Fruit fly (Drosophila melanogaster) whole organism, embryonic: ENCODE data around the gene CG4949.

ENCODE experiments used
- BEAF-32 ChIP-seq: fragments of 200-800 bp; sonication (Bioruptor generic); optimal IDR thresholded peaks from 3 replicates; lab custom pipeline; 2017; ENCODE audit warnings: missing biosample characterization, missing genetic modification characterization, mild to moderate bottlenecking, moderate library complexity, missing genetic modification reagents
- Bgb ChIP-seq: fragments of 200-800 bp; sonication (Bioruptor generic); IDR thresholded peaks from 2 replicates; pipeline ENCODE4 v1.3.6; 2022; ENCODE audit warnings: missing biosample characterization, missing genetic modification characterization; ENCODE audit not compliant: partially characterized antibody
- CG10267 ChIP-seq: fragments of 200-800 bp; sonication (Bioruptor generic); optimal IDR thresholded peaks from 2 replicates; lab custom pipeline; 2018; ENCODE audit warnings: missing biosample characterization, mild to moderate bottlenecking, missing genetic modification characterization, moderate library complexity
- CG10366 ChIP-seq: fragments of 200-800 bp; sonication (Bioruptor generic); IDR thresholded peaks from 2 replicates; pipeline ENCODE4 v1.3.6; 2022; ENCODE audit warnings: missing biosample characterization, missing genetic modification characterization
- CG10565 ChIP-seq: fragments of 200-800 bp; sonication (Bioruptor generic); optimal IDR thresholded peaks from 3 replicates; lab custom pipeline; 2016; ENCODE audit warnings: missing biosample characterization, mild to moderate bottlenecking, missing genetic modification characterization
- CG11093 ChIP-seq: fragments of 200-800 bp; sonication (Bioruptor generic); IDR thresholded peaks from 3 replicates; pipeline ENCODE4 v1.3.6; 2022; ENCODE audit warnings: missing biosample characterization, missing genetic modification characterization
- CG13775 ChIP-seq: fragments of 200-800 bp; sonication (Bioruptor generic); optimal IDR thresholded peaks from 3 replicates; lab custom pipeline; 2017; ENCODE audit warnings: missing biosample characterization, mild to moderate bottlenecking, missing genetic modification characterization
- CG14710 ChIP-seq: fragments of 200-800 bp; sonication (Bioruptor generic); optimal IDR thresholded peaks from 3 replicates; lab custom pipeline; 2019; ENCODE audit warnings: missing biosample characterization, mild to moderate bottlenecking, missing genetic modification characterization, moderate library complexity
- CG14860 ChIP-seq: fragments of 200-800 bp; sonication (Bioruptor generic); IDR thresholded peaks from 3 replicates; pipeline ENCODE4 v1.3.6; 2022; ENCODE audit warnings: missing biosample characterization, missing genetic modification characterization; ENCODE audit not compliant: partially characterized antibody
- CG1529 ChIP-seq: fragments of 200-800 bp; sonication (Bioruptor generic); optimal IDR thresholded peaks from 3 replicates; lab custom pipeline; 2018; ENCODE audit warnings: missing biosample characterization, missing genetic modification characterization
- CG1602 ChIP-seq: fragments of 200-800 bp; sonication (Bioruptor generic); optimal IDR thresholded peaks from 3 replicates; lab custom pipeline; 2016; ENCODE audit warnings: missing biosample characterization, missing genetic modification characterization
- CG2116 ChIP-seq: fragments of 200-800 bp; sonication (Bioruptor generic); optimal IDR thresholded peaks from 3 replicates; lab custom pipeline; 2018; ENCODE audit warnings: missing biosample characterization, mild to moderate bottlenecking, missing genetic modification characterization
- CG2129 ChIP-seq: fragments of 200-800 bp; sonication (Bioruptor generic); IDR thresholded peaks from 2 replicates; pipeline ENCODE4 v1.3.6; 2022; ENCODE audit warnings: missing biosample characterization, missing genetic modification characterization; ENCODE audit not compliant: partially characterized antibody
- CG6765 ChIP-seq: fragments of 200-800 bp; sonication (Bioruptor generic); optimal IDR thresholded peaks from 3 replicates; lab custom pipeline; 2017; ENCODE audit warnings: missing biosample characterization, mild to moderate bottlenecking, missing genetic modification characterization
- CG6791 ChIP-seq: fragments of 200-800 bp; sonication (Bioruptor generic); IDR thresholded peaks from 3 replicates; pipeline ENCODE4 v1.3.6; 2022; ENCODE audit warnings: missing biosample characterization, missing genetic modification characterization; ENCODE audit not compliant: partially characterized antibody
- CG8765 ChIP-seq: fragments of 200-800 bp; sonication (Bioruptor generic); IDR thresholded peaks from 2 replicates; pipeline ENCODE4 v1.3.6; 2022; ENCODE audit warnings: missing biosample characterization, missing genetic modification characterization
- CrebB ChIP-seq: fragments of 200-800 bp; sonication (Bioruptor generic); optimal IDR thresholded peaks from 3 replicates; lab custom pipeline; 2018; ENCODE audit warnings: missing biosample characterization, mild to moderate bottlenecking, missing genetic modification characterization
- Dll ChIP-seq: fragments of 200-800 bp; sonication (Bioruptor generic); IDR thresholded peaks from 4 replicates; pipeline ENCODE4 v1.3.6; 2022; ENCODE audit warnings: missing biosample characterization, missing genetic modification characterization; ENCODE audit not compliant: partially characterized antibody
- Dref ChIP-seq: fragments of 200-800 bp; sonication (Bioruptor generic); IDR thresholded peaks from 2 replicates; pipeline ENCODE4 v1.3.6; 2022; ENCODE audit warnings: missing biosample characterization, missing genetic modification characterization
- E2f2 ChIP-seq: fragments of 200-800 bp; sonication (Bioruptor generic); IDR thresholded peaks from 2 replicates; pipeline ENCODE4 v1.3.6; 2022; ENCODE audit warnings: missing biosample characterization, missing genetic modification characterization
- Ets65A ChIP-seq: fragments of 200-800 bp; sonication (Bioruptor generic); peaks from one replicate; lab custom pipeline; 2016; ENCODE audit warnings: missing biosample characterization, missing genetic modification characterization
- Ets97D ChIP-seq: fragments of 200-800 bp; sonication (Bioruptor generic); optimal IDR thresholded peaks from 3 replicates; lab custom pipeline; 2016; ENCODE audit warnings: missing biosample characterization, missing genetic modification characterization
- Hmr ChIP-seq: fragments of 200-800 bp; sonication (Bioruptor generic); optimal IDR thresholded peaks from 3 replicates; lab custom pipeline; 2017; ENCODE audit warnings: mild to moderate bottlenecking, missing biosample characterization, missing genetic modification reagents, missing genetic modification characterization
- Hr51 ChIP-seq, 2 experiments: fragments of 200-800 bp; sonication (Bioruptor generic); optimal IDR thresholded peaks; 2 replicates in 1 of 2; 3 replicates in 1 of 2; lab custom pipeline; 2016 to 2018; ENCODE audit warnings: missing biosample characterization in 2 of 2, missing genetic modification characterization in 2 of 2, mild to moderate bottlenecking in 1 of 2, moderate library complexity in 1 of 2
- Meics ChIP-seq: fragments of 200-800 bp; sonication (Bioruptor generic); optimal IDR thresholded peaks from 2 replicates; lab custom pipeline; 2017; ENCODE audit warnings: missing biosample characterization, mild to moderate bottlenecking, missing genetic modification characterization
- Pdp1 ChIP-seq, 2 experiments: fragments of 200-800 bp; sonication (Bioruptor generic); optimal IDR thresholded peaks; 3 replicates each; lab custom pipeline; 2016; ENCODE audit warnings: missing biosample characterization in 2 of 2, missing genetic modification characterization in 2 of 2, mild to moderate bottlenecking in 1 of 2, moderate library complexity in 1 of 2
- Ptx1 ChIP-seq: fragments of 200-800 bp; sonication (Bioruptor generic); IDR thresholded peaks from 2 replicates; pipeline ENCODE4 v1.3.6; 2022; ENCODE audit warnings: missing biosample characterization, missing genetic modification characterization
- Sry-β ChIP-seq: fragments of 200-800 bp; sonication (Bioruptor generic); optimal IDR thresholded peaks from 2 replicates; lab custom pipeline; 2018; ENCODE audit warnings: missing biosample characterization, mild to moderate bottlenecking, missing genetic modification characterization, moderate library complexity
- Tbp ChIP-seq: fragments of >200 bp; optimal IDR thresholded peaks from 2 replicates; lab custom pipeline; 2018; ENCODE audit warnings: missing biosample characterization, missing genetic modification characterization
- bbx ChIP-seq: fragments of 200-800 bp; sonication (Bioruptor generic); IDR thresholded peaks from 2 replicates; pipeline ENCODE4 v1.3.6; 2022; ENCODE audit warnings: missing biosample characterization, missing genetic modification characterization; ENCODE audit not compliant: partially characterized antibody
- bsh ChIP-seq, 2 experiments: fragments of 200-800 bp; sonication (Bioruptor generic); optimal IDR thresholded peaks; 2 replicates each; lab custom pipeline; 2017 to 2018; ENCODE audit warnings: mild to moderate bottlenecking in 2 of 2, missing biosample characterization in 2 of 2, missing genetic modification characterization in 2 of 2, moderate library complexity in 1 of 2
- corto ChIP-seq: fragments of 200-800 bp; sonication (Bioruptor generic); optimal IDR thresholded peaks from 2 replicates; lab custom pipeline; 2016; ENCODE audit warnings: missing biosample characterization, mild to moderate bottlenecking, missing genetic modification characterization, moderate library complexity
- dmrt99B ChIP-seq: fragments of 200-800 bp; sonication (Bioruptor generic); optimal IDR thresholded peaks from 2 replicates; lab custom pipeline; 2018; ENCODE audit warnings: missing biosample characterization, mild to moderate bottlenecking, missing genetic modification characterization, moderate library complexity
- fu2 ChIP-seq: fragments of 200-800 bp; sonication (Bioruptor generic); optimal IDR thresholded peaks from 2 replicates; lab custom pipeline; 2016; ENCODE audit warnings: missing biosample characterization, missing genetic modification characterization
- gce ChIP-seq: fragments of 200-800 bp; sonication (Bioruptor generic); IDR thresholded peaks from 3 replicates; pipeline ENCODE4 v1.3.6; 2022; ENCODE audit warnings: missing biosample characterization, missing genetic modification characterization
- hb ChIP-seq: fragments of 200-800 bp; sonication (Bioruptor generic); IDR thresholded peaks from 3 replicates; pipeline ENCODE4 v1.3.6; 2022; ENCODE audit warnings: missing biosample characterization, missing genetic modification characterization; ENCODE audit not compliant: partially characterized antibody
- pan ChIP-seq, 4 experiments: fragments of >200 bp in 3 of 4; fragments of 200-800 bp in 1 of 4; sonication (Bioruptor generic) in 1 of 4; optimal IDR thresholded peaks in 3 of 4; IDR thresholded peaks in 1 of 4; 2 replicates each; pipeline versions ENCODE4 v1.3.6 to Lab custom; 2017 to 2022; ENCODE audit warnings: missing biosample characterization in 2 of 4, missing genetic modification characterization in 2 of 4, mixed read lengths in 1 of 4
- prd ChIP-seq, 3 experiments: fragments of >200 bp in 2 of 3; fragments of 200-800 bp in 1 of 3; sonication (Bioruptor generic) in 1 of 3; optimal IDR thresholded peaks in 2 of 3; IDR thresholded peaks in 1 of 3; 2 replicates in 2 of 3; 3 replicates in 1 of 3; pipeline versions ENCODE4 v1.3.6 to Lab custom; 2017 to 2022; ENCODE audit warnings: missing biosample characterization in 1 of 3, missing genetic modification characterization in 1 of 3
- ro ChIP-seq: fragments of 200-800 bp; sonication (Bioruptor generic); IDR thresholded peaks from 2 replicates; pipeline ENCODE4 v1.3.6; 2022; ENCODE audit warnings: missing biosample characterization, missing genetic modification characterization
- row ChIP-seq: fragments of 200-800 bp; sonication (Bioruptor generic); IDR thresholded peaks from 3 replicates; pipeline ENCODE4 v1.3.6; 2022; ENCODE audit warnings: missing biosample characterization, missing genetic modification characterization
- slp2 ChIP-seq: fragments of 200-800 bp; sonication (Bioruptor generic); optimal IDR thresholded peaks from 2 replicates; lab custom pipeline; 2016; ENCODE audit warnings: missing biosample characterization, missing genetic modification characterization
- sqz ChIP-seq: fragments of 200-800 bp; sonication (Bioruptor generic); optimal IDR thresholded peaks from 3 replicates; lab custom pipeline; 2018; ENCODE audit warnings: missing biosample characterization, mild to moderate bottlenecking, missing genetic modification characterization
- stwl ChIP-seq: fragments of 200-800 bp; sonication (Bioruptor generic); optimal IDR thresholded peaks from 3 replicates; lab custom pipeline; 2018; ENCODE audit warnings: missing biosample characterization, mild to moderate bottlenecking, missing genetic modification characterization, moderate library complexity
- tin ChIP-seq: fragments of 200-800 bp; sonication (Bioruptor generic); optimal IDR thresholded peaks from 3 replicates; lab custom pipeline; 2016; ENCODE audit warnings: missing biosample characterization, missing genetic modification characterization
- usp ChIP-seq: fragments of >200 bp; optimal IDR thresholded peaks from 2 replicates; lab custom pipeline; 2017; ENCODE audit warnings: missing biosample characterization, missing genetic modification characterization
- vnd ChIP-seq: fragments of 200-800 bp; sonication (Bioruptor generic); IDR thresholded peaks from 3 replicates; pipeline ENCODE4 v1.3.6; 2022; ENCODE audit warnings: missing biosample characterization, missing genetic modification characterization; ENCODE audit not compliant: partially characterized antibody

The CG4949 gene

dm6 chrX:17078139-17078977, at the start of gene CG4949:
CG4949 (plus strand) TSS chrX:17078836.
- TF ChIP-seq CG2116 (GFP tag; lab: Kevin White, UChicago): peak; percentile 24
- no peak for TF ChIP-seq Tbp (GFP tag; lab: Kevin White, UChicago)
- peak; percentile 26 for TF ChIP-seq CG13775 (GFP tag; lab: Kevin White, UChicago)
- peak; percentile 82 for TF ChIP-seq Dll (GFP tag; lab: Robert Waterston, UW)
- TF ChIP-seq CG6791 (GFP tag; lab: Robert Waterston, UW): peak; percentile 94
- no peak for TF ChIP-seq CG8765 (GFP tag; lab: Robert Waterston, UW)
- TF ChIP-seq CG1602 (GFP tag; lab: Kevin White, UChicago): no peak
- TF ChIP-seq CG14710 (tag; lab: Kevin White, UChicago): peak; percentile 69
- peak in 1 of 2 experiments; percentile 46 for TF ChIP-seq Pdp1 (GFP tag; optimal IDR thresholded peaks at IDR 0.05; lab: Kevin White, UChicago)
- no peak for TF ChIP-seq CG6765
- TF ChIP-seq bsh (GFP tag; optimal IDR thresholded peaks at IDR 0.05; lab: Kevin White, UChicago): peak in 1 of 2 experiments; percentile 8
- peak; percentile 91 for TF ChIP-seq Bgb
- TF ChIP-seq row (GFP tag; lab: Robert Waterston, UW): peak; percentile 68
- TF ChIP-seq Sry-β: peak; percentile 7
- no peak for TF ChIP-seq CG1529 (GFP tag; lab: Kevin White, UChicago)
- TF ChIP-seq Ets97D (GFP tag; lab: Kevin White, UChicago): no peak
- TF ChIP-seq corto (GFP tag; lab: Kevin White, UChicago): no peak
- peak; percentile 7 for TF ChIP-seq CG10267 (tag; lab: Kevin White, UChicago)
- peak; percentile 42 for TF ChIP-seq stwl (tag; lab: Kevin White, UChicago)
- peak; percentile 90 for TF ChIP-seq bbx (GFP tag; lab: Robert Waterston, UW)
- no peak for TF ChIP-seq tin
- no peak for TF ChIP-seq CrebB (tag; lab: Kevin White, UChicago)
- TF ChIP-seq slp2: no peak
- peak; percentile 44 for TF ChIP-seq CG2129
- peak; percentile 17; the same call in 1 of the 2 replicates for TF ChIP-seq E2f2
- TF ChIP-seq prd (optimal IDR thresholded peaks at IDR 0.05; lab: Kevin White, UChicago): no peak
- TF ChIP-seq prd (GFP tag; IDR thresholded peaks at IDR 0.05; lab: Robert Waterston, UW): peak; percentile 29; the same call in 1 of the 3 replicates
- no peak for TF ChIP-seq usp (GFP tag; lab: Kevin White, UChicago)
- TF ChIP-seq sqz (GFP tag; lab: Kevin White, UChicago): peak; percentile 55
- TF ChIP-seq BEAF-32 (GFP tag; lab: Kevin White, UChicago): peak; percentile 76
- TF ChIP-seq gce (GFP tag; lab: Robert Waterston, UW): 0 out of 3 replicates have a peak, but pooled peaks have one; percentile 15
- TF ChIP-seq CG10565 (GFP tag; lab: Kevin White, UChicago): no peak
- TF ChIP-seq dmrt99B (tag; lab: Kevin White, UChicago): no peak
- TF ChIP-seq CG14860 (GFP tag; lab: Robert Waterston, UW): peak; percentile 85
- no peak for TF ChIP-seq CG11093 (GFP tag; lab: Robert Waterston, UW)
- TF ChIP-seq hb (GFP tag; lab: Robert Waterston, UW): peak; percentile 88
- peak; percentile 20 for TF ChIP-seq Ets65A (GFP tag; lab: Kevin White, UChicago)
- no peak for TF ChIP-seq ro (GFP tag; lab: Robert Waterston, UW)
- TF ChIP-seq Dref (GFP tag; lab: Robert Waterston, UW): peak; percentile 91
- TF ChIP-seq fu2 (GFP tag; lab: Kevin White, UChicago): no peak
- TF ChIP-seq Meics (GFP tag; lab: Kevin White, UChicago): peak; percentile 2
- TF ChIP-seq Ptx1 (GFP tag; lab: Robert Waterston, UW): 0 out of 2 replicates have a peak, but pooled peaks have one; percentile 21
- TF ChIP-seq vnd: peak; percentile 84
- TF ChIP-seq CG10366 (GFP tag; lab: Robert Waterston, UW): no peak
- peak in 1 of 2 experiments; percentile 48 for TF ChIP-seq Hr51 (GFP tag; optimal IDR thresholded peaks at IDR 0.05; lab: Kevin White, UChicago)
- no peak for TF ChIP-seq pan (optimal IDR thresholded peaks at IDR 0.05; lab: Kevin White, UChicago)
- peak in 1 of 2 experiments; percentile 18 for TF ChIP-seq pan (GFP tag; optimal IDR thresholded peaks at IDR 0.05 in 1 of 2, IDR thresholded peaks at IDR 0.05 in 1 of 2)
- TF ChIP-seq Hmr: peak; percentile 4
